Worm (Caenorhabditis elegans) whole organism, midembryonic: Measurements from ENCODE around the gene F53F4.2.

Source experiments
- T22C8.4 ChIP-seq: fragments of 200-800 bp; sonication (Bioruptor generic); IDR thresholded peaks from 2 replicates; pipeline ENCODE4 v1.3.6; 2022; ENCODE audit warnings: missing genetic modification characterization, missing compliant biosample characterization
- flt-1 ChIP-seq: fragments of 200-800 bp; sonication (Bioruptor generic); IDR thresholded peaks from 2 replicates; pipeline ENCODE4 v1.3.6; 2022; ENCODE audit warnings: missing genetic modification characterization, missing compliant biosample characterization
- ztf-29 ChIP-seq: fragments of 200-800 bp; sonication (Bioruptor generic); IDR thresholded peaks from 2 replicates; pipeline ENCODE4 v1.3.6; 2022; ENCODE audit warnings: missing genetic modification reagents, missing genetic modification characterization, missing compliant biosample characterization

ce11 chrV:13608486-13608885 is 19.1 kb upstream of the F53F4.2 start:
- TF ChIP-seq T22C8.4 (GFP tag; lab: Robert Waterston, UW) = no peak
- no peak for TF ChIP-seq ztf-29
- TF ChIP-seq flt-1 (GFP tag; lab: Robert Waterston, UW) = no peak
